Fruit fly (Drosophila melanogaster): Measurements from ENCODE around the gene Art6.
A peak's percentile ranks its signal among the peaks of the same experiment; 100 is the strongest.

DNA sequence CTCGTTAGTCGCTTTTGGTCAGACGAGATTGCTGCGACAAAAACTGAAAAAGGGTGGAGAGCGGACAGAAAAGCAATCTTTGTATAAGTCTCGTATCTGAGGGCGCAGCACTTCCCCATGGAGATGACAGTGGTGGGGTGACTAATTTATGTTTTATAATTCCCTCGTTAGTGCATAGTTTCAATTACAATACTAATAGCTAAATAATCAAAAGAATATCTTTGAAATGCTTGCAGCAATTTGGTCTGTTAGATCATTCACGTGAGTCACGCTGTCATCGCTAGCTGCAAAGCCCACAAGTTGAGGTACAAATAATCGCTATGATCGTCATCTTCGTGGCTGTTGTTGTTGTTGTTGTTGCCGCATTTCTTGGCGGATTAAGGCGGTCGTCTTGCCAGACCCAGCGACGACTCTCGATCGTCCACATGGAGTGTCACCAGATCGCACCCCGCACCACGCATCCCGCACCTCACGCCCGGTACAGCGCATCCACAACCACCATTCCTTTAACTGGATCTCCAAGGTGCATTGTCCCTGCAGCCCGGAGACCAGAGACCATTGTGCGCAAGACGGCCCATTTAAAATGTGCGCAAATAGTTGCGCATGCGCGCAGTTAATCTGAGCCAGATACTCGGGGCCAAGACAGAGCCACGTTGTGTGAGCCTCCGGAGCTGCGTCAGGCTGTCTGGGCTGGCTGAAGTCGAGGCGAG is 23.7 kb downstream of the Art6 start:
- TF ChIP-seq OdsH (GFP tag; optimal IDR thresholded peaks at IDR 0.05) (peak; percentile 74), achi (GFP tag; optimal IDR thresholded peaks at IDR 0.05) (peak; percentile 80)

Data from whole organism, prepupa.